Fruit fly (Drosophila melanogaster) whole organism, embryonic: ENCODE results near the gene pug.

Experiments
- ATbp ChIP-seq: fragments of 200-800 bp; sonication (Bioruptor generic); optimal IDR thresholded peaks from 2 replicates; lab custom pipeline; 2017; ENCODE audit warnings: missing biosample characterization, mild to moderate bottlenecking, missing genetic modification characterization, missing genetic modification reagents
- Blimp-1 ChIP-seq: fragments of 200-800 bp; sonication (Bioruptor generic); optimal IDR thresholded peaks from 3 replicates; lab custom pipeline; 2018; ENCODE audit warnings: missing biosample characterization, missing genetic modification characterization, mild to moderate bottlenecking, moderate library complexity, missing genetic modification reagents
- CG10366 ChIP-seq: fragments of 200-800 bp; sonication (Bioruptor generic); IDR thresholded peaks from 2 replicates; pipeline ENCODE4 v1.3.6; 2022; ENCODE audit warnings: missing biosample characterization, missing genetic modification characterization
- CG10979 ChIP-seq: fragments of 200-800 bp; sonication (Bioruptor generic); optimal IDR thresholded peaks from 2 replicates; lab custom pipeline; 2018; ENCODE audit warnings: missing biosample characterization, mild to moderate bottlenecking, missing genetic modification characterization, moderate library complexity
- CG12219 ChIP-seq: fragments of 200-800 bp; sonication (Bioruptor generic); optimal IDR thresholded peaks from 3 replicates; lab custom pipeline; 2018; ENCODE audit warnings: missing biosample characterization, mild to moderate bottlenecking, missing genetic modification characterization
- CG12659 ChIP-seq: fragments of 200-800 bp; sonication (Bioruptor generic); optimal IDR thresholded peaks from 3 replicates; lab custom pipeline; 2017; ENCODE audit warnings: mild to moderate bottlenecking, missing biosample characterization, missing genetic modification reagents, missing genetic modification characterization
- CG13624 ChIP-seq: fragments of 200-800 bp; sonication (Bioruptor generic); optimal IDR thresholded peaks from 2 replicates; lab custom pipeline; 2016; ENCODE audit warnings: missing biosample characterization, missing genetic modification characterization
- CG15073 ChIP-seq: fragments of 200-800 bp; sonication (Bioruptor generic); optimal IDR thresholded peaks from 2 replicates; lab custom pipeline; 2016; ENCODE audit warnings: missing biosample characterization, missing genetic modification characterization
- CG17361 ChIP-seq: fragments of 200-800 bp; sonication (Bioruptor generic); IDR thresholded peaks from 3 replicates; pipeline ENCODE4 v1.3.6; 2022; ENCODE audit warnings: missing biosample characterization, missing genetic modification characterization
- CG17802 ChIP-seq: fragments of 200-800 bp; sonication (Bioruptor generic); optimal IDR thresholded peaks from 2 replicates; lab custom pipeline; 2018; ENCODE audit warnings: missing biosample characterization, mild to moderate bottlenecking, missing genetic modification characterization, moderate library complexity
- CG32532 ChIP-seq: fragments of 200-800 bp; sonication (Bioruptor generic); IDR thresholded peaks from 2 replicates; pipeline ENCODE4 v1.3.6; 2022; ENCODE audit warnings: missing biosample characterization, missing genetic modification characterization
- CG33557 ChIP-seq: fragments of 200-800 bp; sonication (Bioruptor generic); optimal IDR thresholded peaks from 2 replicates; lab custom pipeline; 2019; ENCODE audit warnings: missing biosample characterization, mild to moderate bottlenecking, missing genetic modification characterization, moderate library complexity
- CG3407 ChIP-seq: fragments of 200-800 bp; sonication (Bioruptor generic); optimal IDR thresholded peaks from 2 replicates; lab custom pipeline; 2018; ENCODE audit warnings: missing biosample characterization, mild to moderate bottlenecking, missing genetic modification characterization
- CG4424 ChIP-seq: fragments of 200-800 bp; sonication (Bioruptor generic); optimal IDR thresholded peaks from 3 replicates; lab custom pipeline; 2016; ENCODE audit warnings: missing biosample characterization, missing genetic modification characterization
- CG6175 ChIP-seq: fragments of 200-800 bp; sonication (Bioruptor generic); IDR thresholded peaks from 3 replicates; pipeline ENCODE4 v1.3.6; 2022; ENCODE audit warnings: missing biosample characterization, missing genetic modification characterization
- CG6683 ChIP-seq: fragments of 200-800 bp; sonication (Bioruptor generic); optimal IDR thresholded peaks from 2 replicates; lab custom pipeline; 2017; ENCODE audit warnings: missing biosample characterization, mild to moderate bottlenecking, missing genetic modification characterization, missing genetic modification reagents
- CG6791 ChIP-seq: fragments of 200-800 bp; sonication (Bioruptor generic); IDR thresholded peaks from 3 replicates; pipeline ENCODE4 v1.3.6; 2022; ENCODE audit warnings: missing biosample characterization, missing genetic modification characterization; ENCODE audit not compliant: partially characterized antibody
- CG7928 ChIP-seq: fragments of 200-800 bp; sonication (Bioruptor generic); optimal IDR thresholded peaks from 2 replicates; lab custom pipeline; 2017; ENCODE audit warnings: missing biosample characterization, mild to moderate bottlenecking, missing genetic modification characterization
- CG8290 ChIP-seq, 3 experiments: fragments of 200-800 bp; sonication (Bioruptor generic); optimal IDR thresholded peaks; 2 replicates each; lab custom pipeline; 2016 to 2019; ENCODE audit warnings: missing biosample characterization in 3 of 3, missing genetic modification characterization in 3 of 3, mild to moderate bottlenecking in 2 of 3, moderate library complexity in 1 of 3
- CG8924 ChIP-seq: fragments of 200-800 bp; optimal IDR thresholded peaks from 3 replicates; lab custom pipeline; 2019; ENCODE audit warnings: missing biosample characterization, mild to moderate bottlenecking, missing genetic modification characterization, moderate library complexity
- CG8944 ChIP-seq: fragments of 200-800 bp; sonication (Bioruptor generic); optimal IDR thresholded peaks from 3 replicates; lab custom pipeline; 2016; ENCODE audit warnings: missing biosample characterization, missing genetic modification characterization
- CG9727 ChIP-seq: fragments of 200-800 bp; sonication (Bioruptor generic); optimal IDR thresholded peaks from 3 replicates; lab custom pipeline; 2017; ENCODE audit warnings: missing biosample characterization, mild to moderate bottlenecking, missing genetic modification characterization
- Camta ChIP-seq: fragments of 200-800 bp; sonication (Bioruptor generic); optimal IDR thresholded peaks from 2 replicates; lab custom pipeline; 2016; ENCODE audit warnings: missing biosample characterization, missing genetic modification characterization
- CoRest ChIP-seq: fragments of 200-800 bp; sonication (Bioruptor generic); optimal IDR thresholded peaks from 3 replicates; lab custom pipeline; 2018; ENCODE audit warnings: missing biosample characterization, mild to moderate bottlenecking, missing genetic modification characterization, moderate library complexity
- Fer1 ChIP-seq: fragments of 200-800 bp; sonication (Bioruptor generic); optimal IDR thresholded peaks from 2 replicates; lab custom pipeline; 2017; ENCODE audit warnings: missing biosample characterization, mild to moderate bottlenecking, missing genetic modification characterization
- Hmx ChIP-seq: fragments of 200-800 bp; sonication (Bioruptor generic); optimal IDR thresholded peaks from 2 replicates; lab custom pipeline; 2016; ENCODE audit warnings: missing biosample characterization, missing genetic modification characterization
- Kr ChIP-seq: fragments of 200-800 bp; sonication (Bioruptor generic); optimal IDR thresholded peaks from 2 replicates; lab custom pipeline; 2017; ENCODE audit warnings: missing biosample characterization, mild to moderate bottlenecking, missing genetic modification characterization
- Lim3 ChIP-seq: fragments of 200-800 bp; sonication (Bioruptor generic); IDR thresholded peaks from 2 replicates; pipeline ENCODE4 v1.3.6; 2022; ENCODE audit warnings: missing biosample characterization, missing genetic modification characterization
- Meics ChIP-seq: fragments of 200-800 bp; sonication (Bioruptor generic); optimal IDR thresholded peaks from 2 replicates; lab custom pipeline; 2017; ENCODE audit warnings: missing biosample characterization, mild to moderate bottlenecking, missing genetic modification characterization
- Myb ChIP-seq: fragments of 200-800 bp; sonication (Bioruptor generic); optimal IDR thresholded peaks from 2 replicates; lab custom pipeline; 2016; ENCODE audit warnings: missing biosample characterization, missing genetic modification characterization
- Usf ChIP-seq: fragments of 200-800 bp; sonication (Bioruptor generic); optimal IDR thresholded peaks from 2 replicates; lab custom pipeline; 2017; ENCODE audit warnings: missing genotype, missing biosample characterization, missing genetic modification characterization
- bsh ChIP-seq, 2 experiments: fragments of 200-800 bp; sonication (Bioruptor generic); optimal IDR thresholded peaks; 2 replicates each; lab custom pipeline; 2017 to 2018; ENCODE audit warnings: mild to moderate bottlenecking in 2 of 2, missing biosample characterization in 2 of 2, missing genetic modification characterization in 2 of 2, moderate library complexity in 1 of 2
- cas ChIP-seq: fragments of 200-800 bp; sonication (Bioruptor generic); IDR thresholded peaks from 2 replicates; pipeline ENCODE4 v1.3.6; 2022; ENCODE audit warnings: missing biosample characterization, missing genetic modification characterization
- cg ChIP-seq: fragments of 200-800 bp; sonication (Bioruptor generic); optimal IDR thresholded peaks from 3 replicates; lab custom pipeline; 2019; ENCODE audit warnings: missing biosample characterization, mild to moderate bottlenecking, missing genetic modification characterization, moderate library complexity
- dimm ChIP-seq: fragments of 200-800 bp; sonication (Bioruptor generic); IDR thresholded peaks from 2 replicates; pipeline ENCODE4 v1.3.6; 2022; ENCODE audit warnings: missing biosample characterization, missing genetic modification characterization
- gce ChIP-seq: fragments of 200-800 bp; sonication (Bioruptor generic); IDR thresholded peaks from 3 replicates; pipeline ENCODE4 v1.3.6; 2022; ENCODE audit warnings: missing biosample characterization, missing genetic modification characterization
- gsb ChIP-seq: fragments of 200-800 bp; sonication (Bioruptor generic); IDR thresholded peaks from 2 replicates; pipeline ENCODE4 v1.3.6; 2022; ENCODE audit warnings: missing biosample characterization, missing genetic modification characterization
- h ChIP-seq: fragments of >200 bp; optimal IDR thresholded peaks from 2 replicates; lab custom pipeline; 2017
- klu ChIP-seq: fragments of 200-800 bp; sonication (Bioruptor generic); IDR thresholded peaks from 2 replicates; pipeline ENCODE4 v1.3.6; 2022; ENCODE audit warnings: missing biosample characterization, missing genetic modification characterization
- lab ChIP-seq: fragments of 200-800 bp; sonication (Bioruptor generic); optimal IDR thresholded peaks from 3 replicates; lab custom pipeline; 2017; ENCODE audit warnings: missing biosample characterization, missing genetic modification characterization, mild to moderate bottlenecking, moderate library complexity, missing genetic modification reagents
- lbe ChIP-seq: fragments of 200-800 bp; sonication (Bioruptor generic); optimal IDR thresholded peaks from 2 replicates; lab custom pipeline; 2016; ENCODE audit warnings: missing biosample characterization, mild to moderate bottlenecking, missing genetic modification characterization
- lmd ChIP-seq: fragments of 200-800 bp; sonication (Bioruptor generic); IDR thresholded peaks from 2 replicates; pipeline ENCODE4 v1.3.6; 2022; ENCODE audit warnings: missing biosample characterization, missing genetic modification characterization
- nmo ChIP-seq: fragments of 200-800 bp; sonication (Bioruptor generic); optimal IDR thresholded peaks from 2 replicates; lab custom pipeline; 2018; ENCODE audit warnings: missing biosample characterization, mild to moderate bottlenecking, missing genetic modification characterization, moderate library complexity
- pho ChIP-seq: fragments of 200-800 bp; sonication (Bioruptor generic); optimal IDR thresholded peaks from 2 replicates; lab custom pipeline; 2016; ENCODE audit warnings: missing biosample characterization, missing genetic modification characterization
- phol ChIP-seq: fragments of 200-800 bp; sonication (Bioruptor generic); optimal IDR thresholded peaks from 3 replicates; lab custom pipeline; 2018; ENCODE audit warnings: missing biosample characterization, mild to moderate bottlenecking, missing genetic modification characterization, moderate library complexity
- sd ChIP-seq: fragments of 200-800 bp; sonication (Bioruptor generic); optimal IDR thresholded peaks from 3 replicates; lab custom pipeline; 2018; ENCODE audit warnings: missing biosample characterization, mild to moderate bottlenecking, missing genetic modification characterization, moderate library complexity
- stwl ChIP-seq: fragments of 200-800 bp; sonication (Bioruptor generic); optimal IDR thresholded peaks from 3 replicates; lab custom pipeline; 2018; ENCODE audit warnings: missing biosample characterization, mild to moderate bottlenecking, missing genetic modification characterization, moderate library complexity
- twi ChIP-seq: fragments of 200-800 bp; optimal IDR thresholded peaks from 2 replicates; lab custom pipeline; 2019; ENCODE audit warnings: missing biosample characterization, mild to moderate bottlenecking, missing genetic modification characterization, moderate library complexity
- yki ChIP-seq: fragments of >200 bp; optimal IDR thresholded peaks from 3 replicates; lab custom pipeline; 2018
- zfh2 ChIP-seq: fragments of 200-800 bp; sonication (Bioruptor generic); optimal IDR thresholded peaks from 2 replicates; lab custom pipeline; 2016; ENCODE audit warnings: missing biosample characterization, missing genetic modification characterization

The pug gene

DNA sequence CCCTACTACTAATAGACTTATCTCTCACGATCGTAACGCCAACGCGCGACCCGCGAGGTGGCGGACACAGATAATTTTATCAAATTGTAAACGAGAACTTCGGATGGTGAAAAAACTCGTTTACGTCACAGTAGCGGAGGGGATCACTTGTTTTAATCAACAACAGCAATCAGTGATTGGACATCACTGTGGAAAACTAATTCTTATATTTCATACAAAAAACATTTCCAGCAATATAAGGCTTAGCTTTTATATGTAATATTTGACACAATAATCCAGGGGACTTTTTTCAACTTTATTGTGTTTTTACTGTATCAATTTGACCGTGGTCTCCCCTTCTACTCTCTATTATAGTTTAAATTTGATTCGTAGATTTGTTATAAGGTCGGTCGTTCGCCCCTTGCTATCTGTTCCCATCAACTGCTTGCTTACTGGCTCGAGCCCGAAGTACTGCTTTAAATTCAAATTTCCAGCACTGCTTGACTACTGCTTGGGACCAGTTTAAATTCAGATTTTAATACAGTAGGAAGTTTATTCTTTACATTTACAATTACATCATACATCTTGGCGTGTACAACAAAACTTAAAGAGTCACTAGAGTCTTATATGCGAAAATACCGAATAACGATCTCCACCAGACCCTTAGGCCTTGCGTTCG, 19.0 kb upstream of the pug start, which contains the start of gene CG6465 (continued):
- TF ChIP-seq Meics (GFP tag; lab: Kevin White, UChicago): no peak
- TF ChIP-seq CG13624: peak; percentile 40
- TF ChIP-seq lbe: no peak
- no peak for TF ChIP-seq CG6175
- no peak for TF ChIP-seq CG6791 (GFP tag; lab: Robert Waterston, UW)
- TF ChIP-seq pho (GFP tag; lab: Kevin White, UChicago): no peak
- TF ChIP-seq h (lab: Kevin White, UChicago): no peak
- TF ChIP-seq twi: no peak
- no peak for TF ChIP-seq CG4424 (GFP tag; lab: Kevin White, UChicago)
- no peak for TF ChIP-seq CG33557 (GFP tag; lab: Kevin White, UChicago)
- no peak for TF ChIP-seq dimm (GFP tag; lab: Robert Waterston, UW)
- TF ChIP-seq Hmx (GFP tag; lab: Kevin White, UChicago): no peak
- TF ChIP-seq Usf (GFP tag; lab: Kevin White, UChicago): no peak
- TF ChIP-seq Blimp-1 (GFP tag; lab: Kevin White, UChicago): peak; percentile 33
- peak; percentile 14 for TF ChIP-seq phol
- peak; percentile 17; the same call in 1 of the 2 replicates for TF ChIP-seq lmd (GFP tag; lab: Robert Waterston, UW)
- no peak for TF ChIP-seq CG8924 (tag; lab: Kevin White, UChicago)
- TF ChIP-seq CG8944: no peak
- peak; percentile 33 for TF ChIP-seq Camta (GFP tag; lab: Kevin White, UChicago)
- peak; percentile 36 for TF ChIP-seq Fer1
- no peak for TF ChIP-seq CG3407 (GFP tag; lab: Kevin White, UChicago)
- no peak for TF ChIP-seq CG12219 (GFP tag; lab: Kevin White, UChicago)
- TF ChIP-seq CG9727: peak; percentile 31
- TF ChIP-seq lab (GFP tag; lab: Kevin White, UChicago): peak; percentile 68
- TF ChIP-seq Myb (GFP tag; lab: Kevin White, UChicago): peak; percentile 84
- no peak for TF ChIP-seq CG7928 (GFP tag; lab: Kevin White, UChicago)
- no peak for TF ChIP-seq cas
- peak; percentile 85 for TF ChIP-seq stwl (tag; lab: Kevin White, UChicago)
- TF ChIP-seq cg (GFP tag; lab: Kevin White, UChicago): no peak
- peak; percentile 39 for TF ChIP-seq CG8290 (GFP tag; optimal IDR thresholded peaks at IDR 0.05; lab: Kevin White, UChicago)
- TF ChIP-seq CG8290 (tag; optimal IDR thresholded peaks at IDR 0.05; lab: Kevin White, UChicago): peak; percentile 56 to 76
- TF ChIP-seq yki (lab: Kevin White, UChicago): peak; percentile 32
- TF ChIP-seq CG10366 (GFP tag; lab: Robert Waterston, UW): no peak
- peak; percentile 39; the same call in 1 of the 3 replicates for TF ChIP-seq CG17361 (GFP tag; lab: Robert Waterston, UW)
- TF ChIP-seq CoRest (tag; lab: Kevin White, UChicago): peak; percentile 18
- no peak for TF ChIP-seq klu
- peak; percentile 8 for TF ChIP-seq CG12659 (GFP tag; lab: Kevin White, UChicago)
- TF ChIP-seq CG32532: 0 out of 2 replicates have a peak, but pooled peaks have one; percentile 21
- no peak for TF ChIP-seq Lim3
- no peak for TF ChIP-seq CG15073 (GFP tag; lab: Kevin White, UChicago)
- peak; percentile 35 for TF ChIP-seq nmo (GFP tag; lab: Kevin White, UChicago)
- TF ChIP-seq sd (tag; lab: Kevin White, UChicago): peak; percentile 9
- peak; percentile 50; the same call in 1 of the 2 replicates for TF ChIP-seq gsb (GFP tag; lab: Robert Waterston, UW)
- no peak for TF ChIP-seq ATbp (GFP tag; lab: Kevin White, UChicago)
- TF ChIP-seq CG6683 (GFP tag; lab: Kevin White, UChicago): no peak
- TF ChIP-seq Kr (GFP tag; lab: Kevin White, UChicago): no peak
- no peak for TF ChIP-seq bsh (GFP tag; optimal IDR thresholded peaks at IDR 0.05; lab: Kevin White, UChicago)
- no peak for TF ChIP-seq CG17802 (tag; lab: Kevin White, UChicago)
- TF ChIP-seq gce (GFP tag; lab: Robert Waterston, UW): peak; percentile 46; the same call in 1 of the 3 replicates
- TF ChIP-seq CG10979 (tag; lab: Kevin White, UChicago): peak; percentile 26
- no peak for TF ChIP-seq zfh2
